Worm (Caenorhabditis elegans) whole organism, mixed stage, embryonic: ENCODE data around the gene oac-31.

Experiments used
- ceh-39 ChIP-seq: fragments of 150-350 bp; optimal IDR thresholded peaks from 2 replicates; lab custom pipeline; 2014; ENCODE audit warnings: missing biosample characterization, missing genetic modification characterization
- ceh-43 ChIP-seq: fragments of 200-800 bp; sonication (Bioruptor generic); optimal IDR thresholded peaks from 2 replicates; lab custom pipeline; 2018; ENCODE audit warnings: mild to moderate bottlenecking, missing genetic modification characterization, moderate library complexity, missing compliant biosample characterization
- elt-1 ChIP-seq: sonication (generic microtip); optimal IDR thresholded peaks from 2 replicates; lab custom pipeline; 2017; ENCODE audit warnings: missing genetic modification characterization, mild to moderate bottlenecking, missing compliant biosample characterization, antibody characterized with exemption, moderate library complexity, borderline replicate concordance; ENCODE audit not compliant: insufficient read depth
- lin-13 ChIP-seq: fragments of 150-350 bp; optimal IDR thresholded peaks from 2 replicates; lab custom pipeline; 2014; ENCODE audit warnings: missing biosample characterization, missing genetic modification characterization
- mab-5 ChIP-seq: fragments of 150-350 bp; optimal IDR thresholded peaks from 2 replicates; lab custom pipeline; 2014; ENCODE audit warnings: missing biosample characterization, missing genetic modification characterization
- nhr-237 ChIP-seq: fragments of 150-350 bp; optimal IDR thresholded peaks from 2 replicates; lab custom pipeline; 2014; ENCODE audit warnings: missing biosample characterization, missing genetic modification characterization
- sem-2 ChIP-seq: fragments of 200-800 bp; sonication (Bioruptor generic); optimal IDR thresholded peaks from 2 replicates; lab custom pipeline; 2018; ENCODE audit warnings: mild to moderate bottlenecking, missing genetic modification characterization, missing compliant biosample characterization
- snpc-4 ChIP-seq: fragments of 150-350 bp; optimal IDR thresholded peaks from 2 replicates; lab custom pipeline; 2014; ENCODE audit warnings: missing biosample characterization, missing genetic modification characterization
- tbx-8 ChIP-seq: fragments of 200-800 bp; sonication (Bioruptor generic); optimal IDR thresholded peaks from 2 replicates; lab custom pipeline; 2018; ENCODE audit warnings: mild to moderate bottlenecking, missing genetic modification characterization, moderate library complexity, missing compliant biosample characterization
- unc-62 ChIP-seq: fragments of 150-350 bp; optimal IDR thresholded peaks from 2 replicates; lab custom pipeline; 2014; ENCODE audit warnings: missing biosample characterization, missing genetic modification reagents, missing genetic modification characterization

- TF ChIP-seq snpc-4 (tag; lab: Kevin White, UChicago) (no peak), mab-5 (no peak), lin-13 (tag; lab: Kevin White, UChicago) (no peak), ceh-39 (no peak), tbx-8 (GFP tag; lab: Kevin White, UChicago) (no peak), ceh-43 (GFP tag; lab: Kevin White, UChicago) (no peak), sem-2 (no peak), elt-1 (tag; lab: Kevin White, UChicago) (no peak), unc-62 (GFP tag; lab: Kevin White, UChicago) (no peak), nhr-237 (tag; lab: Kevin White, UChicago) (no peak)
Measured at ce11 chrV:1527985-1528384, 13.7 kb downstream of the oac-31 start, which contains the start of gene str-236.
